Fruit fly (Drosophila melanogaster) whole organism, prepupa: Measurements from ENCODE around the gene Atg3.

ENCODE experiments used
- Blimp-1 ChIP-seq: fragments of 200-800 bp; sonication (Bioruptor generic); optimal IDR thresholded peaks from 3 replicates; lab custom pipeline; 2017; ENCODE audit warnings: missing biosample characterization, missing genetic modification characterization, mild to moderate bottlenecking, moderate library complexity, missing genetic modification reagents
- CG15336 ChIP-seq: fragments of 200-800 bp; sonication (Bioruptor generic); IDR thresholded peaks from 2 replicates; pipeline ENCODE4 v1.3.6; 2022; ENCODE audit warnings: missing biosample characterization, missing genetic modification characterization
- CG6792 ChIP-seq: fragments of 200-800 bp; sonication (Bioruptor generic); optimal IDR thresholded peaks from 3 replicates; lab custom pipeline; 2016; ENCODE audit warnings: missing biosample characterization, missing genetic modification characterization
- salr ChIP-seq, 2 experiments: fragments of 200-800 bp; sonication (Bioruptor generic); optimal IDR thresholded peaks; 3 replicates each; lab custom pipeline; 2016 to 2018; ENCODE audit warnings: missing biosample characterization in 2 of 2, missing genetic modification characterization in 2 of 2, mild to moderate bottlenecking in 1 of 2
- ss ChIP-seq, 2 experiments: fragments of 200-800 bp; sonication (Bioruptor generic); optimal IDR thresholded peaks; 2 replicates in 1 of 2; 3 replicates in 1 of 2; lab custom pipeline; 2017 to 2018; ENCODE audit warnings: mild to moderate bottlenecking in 2 of 2, missing biosample characterization in 2 of 2, missing genetic modification characterization in 2 of 2, moderate library complexity in 1 of 2

dm6 chr3L:18769782-18770181 lies 21.3 kb downstream of the Atg3 start:
- TF ChIP-seq salr (GFP tag; optimal IDR thresholded peaks at IDR 0.05; lab: Kevin White, UChicago) = no peak
- no peak for TF ChIP-seq CG15336 (GFP tag; lab: Robert Waterston, UW)
- no peak for TF ChIP-seq Blimp-1
- TF ChIP-seq ss (GFP tag; optimal IDR thresholded peaks at IDR 0.05; lab: Kevin White, UChicago) = no peak
- TF ChIP-seq CG6792 (GFP tag; lab: Kevin White, UChicago) = no peak
